Worm (Caenorhabditis elegans) whole organism, midembryonic: ENCODE measurements around the gene rpl-42.

ENCODE experiments used
- T22C8.4 ChIP-seq: fragments of 200-800 bp; sonication (Bioruptor generic); IDR thresholded peaks from 2 replicates; pipeline ENCODE4 v1.3.6; 2022; ENCODE audit warnings: missing genetic modification characterization, missing compliant biosample characterization
- flt-1 ChIP-seq: fragments of 200-800 bp; sonication (Bioruptor generic); IDR thresholded peaks from 2 replicates; pipeline ENCODE4 v1.3.6; 2022; ENCODE audit warnings: missing genetic modification characterization, missing compliant biosample characterization
- klf-2 ChIP-seq: fragments of 200-800 bp; sonication (Bioruptor generic); conservative IDR thresholded peaks from 2 replicates; pipeline ENCODE4 v1.3.6; 2022; ENCODE audit warnings: missing genetic modification reagents, missing genetic modification characterization, missing compliant biosample characterization
- med-1 ChIP-seq: sonication (generic microtip); optimal IDR thresholded peaks from 2 replicates; lab custom pipeline; 2017; ENCODE audit warnings: missing genetic modification characterization, mild to moderate bottlenecking, missing compliant biosample characterization, antibody characterized with exemption, missing genetic modification reagents; ENCODE audit not compliant: insufficient read depth
- ztf-23 ChIP-seq: fragments of 200-800 bp; sonication (Bioruptor generic); IDR thresholded peaks from 2 replicates; pipeline ENCODE4 v1.3.6; 2022; ENCODE audit warnings: missing genetic modification reagents, missing genetic modification characterization, missing compliant biosample characterization
- ztf-29 ChIP-seq: fragments of 200-800 bp; sonication (Bioruptor generic); IDR thresholded peaks from 2 replicates; pipeline ENCODE4 v1.3.6; 2022; ENCODE audit warnings: missing genetic modification reagents, missing genetic modification characterization, missing compliant biosample characterization

DNA sequence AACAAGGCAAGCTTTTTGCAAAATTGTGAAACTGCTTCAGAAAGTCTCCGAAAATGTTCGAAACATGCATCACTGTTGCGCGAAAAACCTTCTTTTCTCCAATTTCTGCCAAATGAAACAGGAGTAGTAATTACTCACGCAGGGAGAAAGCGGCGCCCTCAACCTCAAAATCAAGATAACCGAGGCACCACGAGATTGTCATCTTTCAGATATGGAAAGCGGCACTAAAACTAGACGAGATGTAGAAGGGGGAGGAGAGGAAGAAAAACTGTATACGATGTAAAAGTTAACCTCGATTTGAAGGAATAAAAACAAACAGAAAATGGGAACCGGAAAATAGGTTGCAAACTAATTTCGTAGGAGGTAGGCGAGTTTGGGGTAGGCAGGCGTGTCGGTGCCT, 16.0 kb upstream of the rpl-42 start:
- TF ChIP-seq T22C8.4 (GFP tag; lab: Robert Waterston, UW) (no peak), ztf-23 (GFP tag; lab: Robert Waterston, UW) (no peak), klf-2 (GFP tag; lab: Robert Waterston, UW) (no peak), ztf-29 (GFP tag; lab: Robert Waterston, UW) (no peak), flt-1 (GFP tag; lab: Robert Waterston, UW) (no peak), med-1 (GFP tag; lab: Kevin White, UChicago) (no peak)
